Worm (Caenorhabditis elegans): Measurements from ENCODE around the gene mlcd-1.

DNA sequence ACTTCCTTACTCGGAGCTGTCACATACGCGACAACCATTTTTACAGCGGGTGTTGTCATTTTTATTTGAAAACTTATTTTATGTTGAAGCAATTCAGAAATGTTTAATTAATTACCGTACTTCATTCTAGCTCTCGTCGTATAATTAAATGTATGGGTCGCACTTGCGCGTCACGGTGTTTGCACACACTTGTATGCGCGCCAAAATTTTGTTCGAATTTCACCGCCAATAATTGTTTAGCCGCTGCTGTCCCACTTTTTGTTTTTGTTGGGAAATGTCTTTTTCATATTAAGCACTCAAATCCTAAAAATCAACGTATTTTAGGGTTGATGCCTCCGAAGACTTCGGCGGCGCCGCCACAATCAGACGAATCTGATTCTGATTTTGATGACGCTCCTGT lies 19.2 kb upstream of the mlcd-1 start, which contains the start of the genes F35G12.7 and smc-4:
- TF ChIP-seq blmp-1 (tag; optimal IDR thresholded peaks at IDR 0.05) (no peak), mls-2 (tag; optimal IDR thresholded peaks at IDR 0.05) (no peak), mab-5 (tag; optimal IDR thresholded peaks at IDR 0.05) (no peak), drap-1 (GFP tag; optimal IDR thresholded peaks at IDR 0.05) (no peak), lin-13 (tag; optimal IDR thresholded peaks at IDR 0.05) (peak; percentile 19), elt-1 (tag; optimal IDR thresholded peaks at IDR 0.05; ENCODE audit: borderline replicate concordance, insufficient read depth) (no peak), unc-62 (GFP tag; optimal IDR thresholded peaks at IDR 0.05) (no peak), unc-39 (tag; optimal IDR thresholded peaks at IDR 0.05) (no peak), lsy-2 (tag; optimal IDR thresholded peaks at IDR 0.05) (peak; percentile 92), ztf-11 (tag; optimal IDR thresholded peaks at IDR 0.05) (no peak), pha-4 (tag; optimal IDR thresholded peaks at IDR 0.05) (peak; percentile 48)
